Fruit fly (Drosophila melanogaster) whole organism, prepupa: ENCODE data around the gene salt.

Source experiments
- CG10669 ChIP-seq: fragments of 200-800 bp; sonication (Bioruptor generic); optimal IDR thresholded peaks from 3 replicates; lab custom pipeline; 2018; ENCODE audit warnings: missing biosample characterization, mild to moderate bottlenecking, missing genetic modification characterization, moderate library complexity
- CG11294 ChIP-seq: fragments of 200-800 bp; sonication (Bioruptor generic); IDR thresholded peaks from 2 replicates; pipeline ENCODE4 v1.3.6; 2022; ENCODE audit warnings: missing biosample characterization, missing genetic modification characterization
- CG15336 ChIP-seq: fragments of 200-800 bp; sonication (Bioruptor generic); IDR thresholded peaks from 2 replicates; pipeline ENCODE4 v1.3.6; 2022; ENCODE audit warnings: missing biosample characterization, missing genetic modification characterization
- CG1621 ChIP-seq: fragments of 200-800 bp; sonication (Bioruptor generic); optimal IDR thresholded peaks from 3 replicates; lab custom pipeline; 2018; ENCODE audit warnings: missing biosample characterization, mild to moderate bottlenecking, missing genetic modification characterization
- CG3032 ChIP-seq: fragments of 200-800 bp; optimal IDR thresholded peaks from 2 replicates; lab custom pipeline; 2019; ENCODE audit warnings: missing biosample characterization, mild to moderate bottlenecking, missing genetic modification characterization, moderate library complexity
- CG32006 ChIP-seq: fragments of 200-800 bp; sonication (Bioruptor generic); optimal IDR thresholded peaks from 3 replicates; lab custom pipeline; 2017; ENCODE audit warnings: missing biosample characterization, mild to moderate bottlenecking, missing genetic modification characterization
- CG34406 ChIP-seq: fragments of 200-800 bp; sonication (Bioruptor generic); optimal IDR thresholded peaks from 3 replicates; lab custom pipeline; 2016; ENCODE audit warnings: missing biosample characterization, missing genetic modification characterization
- CG3919 ChIP-seq: fragments of 200-800 bp; sonication (Bioruptor generic); optimal IDR thresholded peaks from 3 replicates; lab custom pipeline; 2016; ENCODE audit warnings: missing biosample characterization, missing genetic modification characterization
- CG6163 ChIP-seq: fragments of 200-800 bp; sonication (Bioruptor generic); IDR thresholded peaks from 3 replicates; pipeline ENCODE4 v1.3.6; 2022; ENCODE audit warnings: missing biosample characterization, missing genetic modification characterization
- CG6276 ChIP-seq: fragments of 200-800 bp; sonication (Bioruptor generic); optimal IDR thresholded peaks from 2 replicates; lab custom pipeline; 2017; ENCODE audit warnings: missing biosample characterization, mild to moderate bottlenecking, missing genetic modification characterization
- CG6808 ChIP-seq: fragments of 200-800 bp; sonication (Bioruptor generic); optimal IDR thresholded peaks from 3 replicates; lab custom pipeline; 2017; ENCODE audit warnings: missing biosample characterization, missing genetic modification characterization, mild to moderate bottlenecking, moderate library complexity, missing genetic modification reagents
- CG6854 ChIP-seq: fragments of 200-800 bp; sonication (Bioruptor generic); optimal IDR thresholded peaks from 2 replicates; lab custom pipeline; 2017; ENCODE audit warnings: missing biosample characterization, mild to moderate bottlenecking, missing genetic modification characterization
- CG8319 ChIP-seq: fragments of 200-800 bp; sonication (Bioruptor generic); optimal IDR thresholded peaks from 3 replicates; lab custom pipeline; 2016; ENCODE audit warnings: missing biosample characterization, missing genetic modification characterization
- Eip78C ChIP-seq: fragments of 200-800 bp; sonication (Bioruptor generic); peaks from one replicate; lab custom pipeline; 2016; ENCODE audit warnings: missing biosample characterization, missing genetic modification characterization
- Ets96B ChIP-seq: fragments of 200-800 bp; optimal IDR thresholded peaks from 2 replicates; lab custom pipeline; 2019; ENCODE audit warnings: missing biosample characterization, mild to moderate bottlenecking, missing genetic modification characterization, moderate library complexity
- Gug ChIP-seq: fragments of 200-800 bp; sonication (Bioruptor generic); IDR thresholded peaks from 2 replicates; pipeline ENCODE4 v1.3.6; 2022; ENCODE audit warnings: missing biosample characterization, missing genetic modification characterization
- Hr39 ChIP-seq: fragments of 200-800 bp; sonication (Bioruptor generic); optimal IDR thresholded peaks from 2 replicates; lab custom pipeline; 2016; ENCODE audit warnings: missing biosample characterization, missing genetic modification characterization
- Hr4 ChIP-seq: fragments of 200-800 bp; sonication (Bioruptor generic); optimal IDR thresholded peaks from 3 replicates; lab custom pipeline; 2016; ENCODE audit warnings: missing biosample characterization, missing genetic modification characterization
- Smox ChIP-seq: fragments of 200-800 bp; sonication (Bioruptor generic); optimal IDR thresholded peaks from 3 replicates; lab custom pipeline; 2016; ENCODE audit warnings: missing biosample characterization, missing genetic modification characterization
- Sox14 ChIP-seq: fragments of 200-800 bp; sonication (Bioruptor generic); optimal IDR thresholded peaks from 3 replicates; lab custom pipeline; 2016; ENCODE audit warnings: missing biosample characterization, missing genetic modification characterization
- Sox15 ChIP-seq: fragments of 200-800 bp; sonication (Bioruptor generic); optimal IDR thresholded peaks from 3 replicates; lab custom pipeline; 2016; ENCODE audit warnings: missing biosample characterization, missing genetic modification characterization
- acj6 ChIP-seq: fragments of 200-800 bp; sonication (Bioruptor generic); optimal IDR thresholded peaks from 3 replicates; lab custom pipeline; 2016; ENCODE audit warnings: missing biosample characterization, missing genetic modification characterization
- dsx ChIP-seq: fragments of 200-800 bp; optimal IDR thresholded peaks from 3 replicates; lab custom pipeline; 2019; ENCODE audit warnings: missing biosample characterization, mild to moderate bottlenecking, missing genetic modification characterization, moderate library complexity; ENCODE audit not compliant: poor library complexity, severe bottlenecking
- eg ChIP-seq: fragments of 200-800 bp; sonication (Bioruptor generic); IDR thresholded peaks from 3 replicates; pipeline ENCODE4 v1.3.6; 2022; ENCODE audit warnings: missing biosample characterization, missing genetic modification characterization
- esn ChIP-seq: fragments of 200-800 bp; sonication (Bioruptor generic); optimal IDR thresholded peaks from 2 replicates; lab custom pipeline; 2016; ENCODE audit warnings: missing biosample characterization, mild to moderate bottlenecking, missing genetic modification characterization, moderate library complexity
- fd59A ChIP-seq: fragments of 200-800 bp; sonication (Bioruptor generic); optimal IDR thresholded peaks from 2 replicates; lab custom pipeline; 2017; ENCODE audit warnings: missing biosample characterization, mild to moderate bottlenecking, missing genetic modification characterization, missing genetic modification reagents
- fd85E ChIP-seq: fragments of 200-800 bp; sonication (Bioruptor generic); optimal IDR thresholded peaks from 3 replicates; lab custom pipeline; 2016; ENCODE audit warnings: missing biosample characterization, missing genetic modification characterization
- lz ChIP-seq: fragments of 200-800 bp; sonication (Bioruptor generic); optimal IDR thresholded peaks from 3 replicates; lab custom pipeline; 2016; ENCODE audit warnings: missing biosample characterization, missing genetic modification characterization
- net ChIP-seq: fragments of 200-800 bp; sonication (Bioruptor generic); optimal IDR thresholded peaks from 3 replicates; lab custom pipeline; 2016; ENCODE audit warnings: missing biosample characterization, missing genetic modification characterization
- pdm3 ChIP-seq: fragments of 200-800 bp; sonication (Bioruptor generic); optimal IDR thresholded peaks from 3 replicates; lab custom pipeline; 2016; ENCODE audit warnings: missing biosample characterization, missing genetic modification characterization
- salr ChIP-seq, 2 experiments: fragments of 200-800 bp; sonication (Bioruptor generic); optimal IDR thresholded peaks; 3 replicates each; lab custom pipeline; 2016 to 2018; ENCODE audit warnings: missing biosample characterization in 2 of 2, missing genetic modification characterization in 2 of 2, mild to moderate bottlenecking in 1 of 2
- spab ChIP-seq: fragments of 200-800 bp; sonication (Bioruptor generic); optimal IDR thresholded peaks from 2 replicates; lab custom pipeline; 2017; ENCODE audit warnings: missing biosample characterization, mild to moderate bottlenecking, missing genetic modification characterization, missing genetic modification reagents
- vri ChIP-seq: fragments of 200-800 bp; sonication (Bioruptor generic); optimal IDR thresholded peaks from 3 replicates; lab custom pipeline; 2016; ENCODE audit warnings: missing biosample characterization, mild to moderate bottlenecking, missing genetic modification characterization

salt gene

DNA sequence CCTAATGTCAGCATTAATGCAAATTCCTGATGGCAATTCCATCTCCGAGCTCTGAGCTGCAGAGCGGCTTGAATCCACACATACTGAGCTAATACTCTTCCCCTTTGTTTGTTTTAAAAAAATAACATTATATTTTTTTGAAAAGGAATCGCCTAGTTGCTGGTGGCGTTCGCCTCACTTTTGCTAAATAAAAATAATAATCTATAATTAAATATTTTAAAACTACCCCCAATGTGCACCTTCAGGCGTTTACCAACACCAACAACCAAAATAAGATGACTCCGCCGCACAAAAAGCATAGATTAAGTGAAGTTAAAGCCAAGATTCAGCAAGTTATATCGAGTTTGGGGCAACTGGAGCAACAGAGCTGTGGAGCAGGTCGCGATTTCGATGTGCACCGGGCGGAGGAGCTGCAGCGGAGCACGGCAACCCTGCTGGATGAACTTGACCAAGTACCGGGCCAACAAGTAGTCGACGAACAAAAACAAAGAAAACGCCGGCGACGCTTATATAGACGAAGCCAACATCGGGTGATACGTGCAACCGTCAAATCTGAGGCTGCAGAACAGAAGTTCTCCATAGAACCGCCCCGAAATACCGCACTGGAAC lies 10.4 kb downstream of the salt start, which contains the start of gene CG1896 (continued):
- TF ChIP-seq Ets96B (peak; percentile 51), CG32006 (peak; percentile 65), CG6163 (peak; percentile 83), vri (no peak), dsx (GFP tag; lab: Kevin White, UChicago) (peak; percentile 40), fd59A (no peak), pdm3 (peak; percentile 73), esn (GFP tag; lab: Kevin White, UChicago) (peak; percentile 80)
- TF ChIP-seq, all 60 proteins: peak for 45

DNA sequence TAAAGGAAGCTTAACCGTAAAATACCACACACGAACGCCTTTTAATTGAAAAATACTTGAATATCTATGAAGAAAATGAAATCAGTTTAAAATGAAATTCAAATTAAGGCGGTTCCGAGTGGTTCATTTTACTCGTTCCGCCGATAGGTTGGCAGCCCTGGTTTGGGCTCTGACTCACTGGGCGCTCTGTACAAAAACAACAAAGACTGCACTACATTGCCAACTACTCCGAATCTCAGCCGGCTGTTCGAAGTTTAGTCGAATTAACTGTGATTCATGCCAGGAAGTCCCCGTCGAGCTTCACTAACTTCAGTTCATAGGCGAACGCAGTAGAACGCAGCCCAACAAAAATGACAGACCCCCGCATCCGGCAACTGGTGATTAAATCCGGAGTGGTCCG lies 11.2 kb downstream of the salt start, which contains the start of gene Tbca:
Gene Tbca (plus strand): TSS at position 212 of the 400 bp plus-strand sequence.
- TF ChIP-seq spab (GFP tag; lab: Kevin White, UChicago) (no peak), eg (0 out of 3 replicates have a peak, but pooled peaks have one; percentile 5), Sox14 (GFP tag; lab: Kevin White, UChicago) (peak; percentile 65), CG3919 (GFP tag; lab: Kevin White, UChicago) (peak; percentile 34), CG6808 (GFP tag; lab: Kevin White, UChicago) (peak; percentile 36), Eip78C (GFP tag; lab: Kevin White, UChicago) (peak; percentile 33), acj6 (GFP tag; lab: Kevin White, UChicago) (no peak), CG3032 (tag; lab: Kevin White, UChicago) (peak; percentile 12), CG11294 (GFP tag; lab: Robert Waterston, UW) (no peak), CG6163 (peak; percentile 46; the same call in 2 of the 3 replicates), CG1621 (tag; lab: Kevin White, UChicago) (peak; percentile 94)

DNA sequence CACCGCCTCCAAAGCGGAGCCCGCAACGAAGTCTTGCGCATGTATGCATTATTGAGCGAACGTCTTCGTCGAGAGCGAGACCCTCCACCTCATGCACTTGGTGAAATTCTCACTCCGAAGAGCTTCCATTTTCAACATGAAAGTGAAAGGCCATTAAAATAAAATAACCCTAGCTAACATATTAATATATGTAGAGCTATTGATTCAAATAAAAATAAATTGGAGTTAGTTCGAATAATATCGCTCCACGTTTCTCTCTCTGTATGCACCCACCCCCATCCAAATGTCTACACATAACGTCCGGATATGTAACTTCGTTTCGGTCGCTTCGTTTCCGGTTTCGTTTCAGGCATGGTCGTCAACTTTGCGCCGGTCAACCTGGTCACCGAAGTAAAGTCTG lies 13.2 kb downstream of the salt start:
- TF ChIP-seq Gug (0 out of 2 replicates have a peak, but pooled peaks have one; percentile 31), Sox15 (GFP tag; lab: Kevin White, UChicago) (no peak), CG11294 (GFP tag; lab: Robert Waterston, UW) (no peak), net (no peak), Eip78C (GFP tag; lab: Kevin White, UChicago) (peak; percentile 57), CG34406 (GFP tag; lab: Kevin White, UChicago) (no peak), fd85E (no peak), Ets96B (peak; percentile 7), CG8319 (GFP tag; lab: Kevin White, UChicago) (no peak), pdm3 (peak; percentile 7), CG10669 (no peak), CG6854 (no peak), Smox (no peak), CG3919 (GFP tag; lab: Kevin White, UChicago) (no peak), lz (GFP tag; lab: Kevin White, UChicago) (no peak), vri (no peak), CG6276 (GFP tag; lab: Kevin White, UChicago) (no peak), CG32006 (no peak), eg (peak; percentile 66; the same call in 2 of the 3 replicates), esn (GFP tag; lab: Kevin White, UChicago) (peak; percentile 9), spab (GFP tag; lab: Kevin White, UChicago) (no peak), salr (GFP tag; optimal IDR thresholded peaks at IDR 0.05; lab: Kevin White, UChicago) (no peak), fd59A (no peak), dsx (GFP tag; lab: Kevin White, UChicago) (peak; percentile 11), Hr4 (no peak), CG6163 (peak; percentile 42; the same call in 1 of the 3 replicates), Hr39 (no peak), CG15336 (GFP tag; lab: Robert Waterston, UW) (peak; percentile 59)
- TF ChIP-seq, all 60 proteins: peak for 9

DNA sequence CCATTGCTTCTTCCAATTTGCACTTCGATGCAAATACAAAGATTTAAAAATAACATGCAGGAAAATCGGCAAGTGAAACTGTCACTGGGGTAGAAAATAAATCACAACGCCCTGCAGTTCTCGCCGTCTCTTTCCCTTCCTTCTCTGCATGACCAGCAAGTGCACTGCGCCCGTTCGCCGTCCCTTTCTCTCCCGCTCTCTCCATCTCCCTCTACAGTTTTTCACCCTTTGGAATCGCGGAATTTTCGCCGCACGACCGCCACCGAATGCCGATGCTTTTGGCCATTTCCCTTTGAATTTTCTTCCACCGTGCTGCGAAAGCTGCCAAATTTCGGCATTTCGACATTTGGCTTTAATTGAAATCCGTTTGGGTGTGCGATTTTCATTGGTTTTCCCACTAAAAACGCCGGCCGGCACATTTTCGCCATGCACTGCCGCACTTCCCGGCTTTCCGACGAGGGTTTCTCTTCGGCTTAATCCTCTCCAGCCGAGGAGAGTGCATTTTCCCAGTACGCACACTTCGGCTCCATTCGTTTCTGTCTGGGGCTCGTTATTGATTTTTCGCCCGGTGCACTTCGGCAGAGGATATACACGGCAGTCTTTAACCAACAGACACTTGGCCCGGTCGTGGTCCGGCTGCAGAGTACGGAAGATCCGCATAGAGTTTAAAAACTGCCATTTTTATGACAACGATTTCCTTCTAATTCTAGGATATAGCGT lies 15.3 kb downstream of the salt start:
- no peak for TF ChIP-seq fd59A
